Fruit fly (Drosophila melanogaster) whole organism, adult: Measurements from ENCODE around the gene Dnaaf5.

Source experiments
- CG11617 ChIP-seq: fragments of 200-800 bp; sonication (Bioruptor generic); optimal IDR thresholded peaks from 2 replicates; lab custom pipeline; 2017; ENCODE audit warnings: mild to moderate bottlenecking, missing biosample characterization, missing genetic modification reagents, missing genetic modification characterization
- CG12768 ChIP-seq: fragments of 200-800 bp; sonication (Bioruptor generic); optimal IDR thresholded peaks from 2 replicates; lab custom pipeline; 2017; ENCODE audit warnings: missing biosample characterization, missing genetic modification characterization, mild to moderate bottlenecking, moderate library complexity, missing genetic modification reagents
- CG14711 ChIP-seq: fragments of 200-800 bp; sonication (Bioruptor generic); optimal IDR thresholded peaks from 2 replicates; lab custom pipeline; 2018; ENCODE audit warnings: missing biosample characterization, mild to moderate bottlenecking, missing genetic modification characterization, moderate library complexity
- CG1620 ChIP-seq: fragments of 200-800 bp; sonication (Bioruptor generic); optimal IDR thresholded peaks from 2 replicates; lab custom pipeline; 2016; ENCODE audit warnings: missing biosample characterization, missing genetic modification characterization
- CG33017 ChIP-seq: fragments of 200-800 bp; sonication (Bioruptor generic); optimal IDR thresholded peaks from 2 replicates; lab custom pipeline; 2018; ENCODE audit warnings: missing biosample characterization, mild to moderate bottlenecking, missing genetic modification characterization, moderate library complexity
- CG5204 ChIP-seq: fragments of 200-800 bp; sonication (Bioruptor generic); optimal IDR thresholded peaks from 2 replicates; lab custom pipeline; 2016; ENCODE audit warnings: missing biosample characterization, missing genetic modification characterization
- CG7045 ChIP-seq: fragments of 200-800 bp; sonication (Bioruptor generic); optimal IDR thresholded peaks from 2 replicates; lab custom pipeline; 2017; ENCODE audit warnings: missing biosample characterization, mild to moderate bottlenecking, missing genetic modification characterization
- CG7101 ChIP-seq: fragments of 200-800 bp; sonication (Bioruptor generic); optimal IDR thresholded peaks from 2 replicates; lab custom pipeline; 2018; ENCODE audit warnings: missing biosample characterization, mild to moderate bottlenecking, missing genetic modification characterization, moderate library complexity
- Clk ChIP-seq: fragments of 200-800 bp; sonication (Bioruptor generic); optimal IDR thresholded peaks from 2 replicates; lab custom pipeline; 2017; ENCODE audit warnings: missing biosample characterization, missing genetic modification characterization
- Crg-1 ChIP-seq: fragments of 200-800 bp; sonication (Bioruptor generic); optimal IDR thresholded peaks from 2 replicates; lab custom pipeline; 2016; ENCODE audit warnings: missing biosample characterization, missing genetic modification characterization
- Hr96 ChIP-seq: fragments of 200-800 bp; sonication (Bioruptor generic); optimal IDR thresholded peaks from 2 replicates; lab custom pipeline; 2016; ENCODE audit warnings: missing biosample characterization, missing genetic modification characterization
- Mnt ChIP-seq: fragments of 200-800 bp; sonication (Bioruptor generic); optimal IDR thresholded peaks from 2 replicates; lab custom pipeline; 2016; ENCODE audit warnings: missing biosample characterization, mild to moderate bottlenecking, missing genetic modification characterization
- bab1 ChIP-seq: fragments of 200-800 bp; sonication (Bioruptor generic); optimal IDR thresholded peaks from 3 replicates; lab custom pipeline; 2019; ENCODE audit warnings: missing biosample characterization, mild to moderate bottlenecking, missing genetic modification characterization, moderate library complexity
- cic ChIP-seq: fragments of 200-800 bp; sonication (Bioruptor generic); optimal IDR thresholded peaks from 2 replicates; lab custom pipeline; 2017; ENCODE audit warnings: missing biosample characterization, mild to moderate bottlenecking, missing genetic modification characterization, moderate library complexity
- cnc ChIP-seq, 2 experiments: fragments of >200 bp; optimal IDR thresholded peaks; 2 replicates each; lab custom pipeline; 2017
- kay ChIP-seq: fragments of 200-800 bp; sonication (Bioruptor generic); peaks from one replicate; lab custom pipeline; 2016; ENCODE audit warnings: missing biosample characterization, missing genetic modification characterization, borderline replicate concordance
- ovo ChIP-seq: fragments of 200-800 bp; sonication (Bioruptor generic); optimal IDR thresholded peaks from 2 replicates; lab custom pipeline; 2016; ENCODE audit warnings: missing biosample characterization, missing genetic modification characterization
- pad ChIP-seq: fragments of 200-800 bp; sonication (Bioruptor generic); optimal IDR thresholded peaks from 3 replicates; lab custom pipeline; 2017; ENCODE audit warnings: missing biosample characterization, missing genetic modification characterization, mild to moderate bottlenecking, moderate library complexity, missing genetic modification reagents
- tj ChIP-seq: fragments of 200-800 bp; sonication (Bioruptor generic); optimal IDR thresholded peaks from 3 replicates; lab custom pipeline; 2017; ENCODE audit warnings: missing biosample characterization, mild to moderate bottlenecking, missing genetic modification characterization, moderate library complexity
- toe ChIP-seq: fragments of 200-800 bp; sonication (Bioruptor generic); optimal IDR thresholded peaks from 2 replicates; lab custom pipeline; 2016; ENCODE audit warnings: missing biosample characterization, missing genetic modification characterization

Dnaaf5 gene

dm6 chr3R:14364156-14364555, 2.6 kb upstream of the Dnaaf5 start:
- TF ChIP-seq bab1 (GFP tag; lab: Kevin White, UChicago): no peak
- no peak for TF ChIP-seq CG1620
- TF ChIP-seq cic: peak; percentile 19
- TF ChIP-seq pad: no peak
- no peak for TF ChIP-seq CG5204 (GFP tag; lab: Kevin White, UChicago)
- peak; percentile 44 for TF ChIP-seq CG12768

DNA sequence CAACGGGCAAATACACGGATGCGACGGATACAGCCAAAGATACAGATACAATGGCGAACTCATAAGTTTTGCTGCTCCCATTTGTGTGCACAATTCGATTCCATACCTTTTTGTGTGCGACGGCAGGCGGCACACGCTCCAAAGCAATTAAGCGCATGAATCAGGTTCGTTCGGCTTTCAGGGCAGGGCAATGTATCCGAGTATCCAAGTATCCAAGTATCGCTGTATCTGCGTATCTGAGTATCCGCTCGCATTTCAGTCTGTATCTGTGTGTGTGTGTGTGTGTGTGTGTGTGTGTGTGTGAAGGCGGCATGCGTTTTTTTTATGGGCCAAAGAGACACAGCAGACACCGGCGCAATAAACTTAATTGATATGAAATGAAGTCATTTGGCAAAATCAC, 1.6 kb upstream of the Dnaaf5 start:
- no peak for TF ChIP-seq cnc (optimal IDR thresholded peaks at IDR 0.05; lab: Kevin White, UChicago)
- no peak for TF ChIP-seq ovo (GFP tag; lab: Kevin White, UChicago)
- no peak for TF ChIP-seq Crg-1 (GFP tag; lab: Kevin White, UChicago)
- TF ChIP-seq CG1620: no peak
- TF ChIP-seq tj (GFP tag; lab: Kevin White, UChicago): peak; percentile 57
- no peak for TF ChIP-seq CG33017 (tag; lab: Kevin White, UChicago)

- TF ChIP-seq cic (no peak), bab1 (GFP tag; lab: Kevin White, UChicago) (peak; percentile 27), CG7101 (peak; percentile 7)
Measured at dm6 chr3R:14357405-14357804, 4.2 kb downstream of the Dnaaf5 start.

DNA sequence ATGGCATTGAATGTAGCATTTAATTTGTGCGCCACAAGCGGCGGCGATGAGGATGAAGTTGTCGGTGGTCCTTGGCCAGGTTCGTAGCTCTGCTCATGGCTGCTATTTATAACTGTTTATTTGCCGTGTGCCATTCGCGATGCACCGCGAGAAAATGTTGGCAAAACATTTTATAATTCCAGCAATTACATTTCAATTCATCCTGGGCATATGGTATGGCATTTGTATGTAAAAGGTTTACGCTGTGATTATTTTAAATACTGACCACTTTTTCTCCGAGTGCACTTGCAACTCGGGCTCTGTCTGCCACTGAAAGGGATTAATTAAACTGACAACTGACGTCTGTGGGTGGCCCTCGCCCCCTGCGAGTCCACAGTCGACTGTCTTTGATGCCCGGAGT, 5.0 kb downstream of the Dnaaf5 start:
- TF ChIP-seq CG1620 (no peak), bab1 (GFP tag; lab: Kevin White, UChicago) (no peak), toe (GFP tag; lab: Kevin White, UChicago) (no peak), CG7045 (GFP tag; lab: Kevin White, UChicago) (no peak)

- TF ChIP-seq pad (no peak), CG5204 (GFP tag; lab: Kevin White, UChicago) (no peak), cnc (optimal IDR thresholded peaks at IDR 0.05; lab: Kevin White, UChicago) (no peak), CG1620 (no peak)
Measured at dm6 chr3R:14354599-14354998, 7.0 kb downstream of the Dnaaf5 start.

- TF ChIP-seq tj (GFP tag; lab: Kevin White, UChicago) (peak; percentile 55), Clk (GFP tag; lab: Kevin White, UChicago) (peak; percentile 58), ovo (GFP tag; lab: Kevin White, UChicago) (peak; percentile 20), kay (no peak), CG12768 (peak; percentile 58), Mnt (GFP tag; lab: Kevin White, UChicago) (no peak), bab1 (GFP tag; lab: Kevin White, UChicago) (peak; percentile 47), cnc (optimal IDR thresholded peaks at IDR 0.05; lab: Kevin White, UChicago) (no peak), toe (GFP tag; lab: Kevin White, UChicago) (no peak), Hr96 (GFP tag; lab: Kevin White, UChicago) (no peak), Crg-1 (GFP tag; lab: Kevin White, UChicago) (no peak), CG7101 (peak; percentile 70), CG1620 (no peak), CG11617 (GFP tag; lab: Kevin White, UChicago) (peak; percentile 76), CG5204 (GFP tag; lab: Kevin White, UChicago) (no peak), CG14711 (tag; lab: Kevin White, UChicago) (peak; percentile 54), cic (no peak), CG7045 (GFP tag; lab: Kevin White, UChicago) (peak; percentile 77), CG33017 (tag; lab: Kevin White, UChicago) (peak; percentile 64), pad (peak; percentile 41)
Measured at dm6 chr3R:14353733-14354152, 7.8 kb downstream of the Dnaaf5 start.

DNA sequence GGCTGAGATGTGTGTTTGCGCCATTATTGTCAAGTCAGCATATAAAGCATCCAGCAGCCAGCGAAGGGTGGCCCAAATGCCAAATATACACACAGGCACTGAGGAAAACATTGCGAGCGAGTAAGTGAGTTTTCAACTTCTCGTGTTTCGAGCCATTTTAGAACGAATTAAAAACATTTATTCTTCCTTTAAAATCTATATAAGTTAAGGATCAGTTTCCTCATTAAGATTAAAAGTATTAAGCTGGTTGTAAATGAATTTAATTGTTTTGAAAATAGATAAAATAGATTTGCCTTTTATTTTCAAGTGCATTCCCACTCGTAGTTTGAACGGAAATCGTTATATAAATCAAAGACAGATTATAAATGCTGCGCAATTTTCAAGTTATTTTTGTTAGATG, 10.2 kb downstream of the Dnaaf5 start:
- TF ChIP-seq CG7045 (GFP tag; lab: Kevin White, UChicago) (no peak), pad (no peak), kay (no peak), Mnt (GFP tag; lab: Kevin White, UChicago) (no peak), CG11617 (GFP tag; lab: Kevin White, UChicago) (no peak), CG12768 (no peak), CG1620 (no peak), ovo (GFP tag; lab: Kevin White, UChicago) (no peak), CG33017 (tag; lab: Kevin White, UChicago) (no peak), Clk (GFP tag; lab: Kevin White, UChicago) (no peak), bab1 (GFP tag; lab: Kevin White, UChicago) (no peak), tj (GFP tag; lab: Kevin White, UChicago) (no peak), cnc (optimal IDR thresholded peaks at IDR 0.05; lab: Kevin White, UChicago) (no peak), CG14711 (tag; lab: Kevin White, UChicago) (no peak), Hr96 (GFP tag; lab: Kevin White, UChicago) (no peak), CG5204 (GFP tag; lab: Kevin White, UChicago) (no peak), cic (no peak), CG7101 (no peak), toe (GFP tag; lab: Kevin White, UChicago) (no peak), Crg-1 (GFP tag; lab: Kevin White, UChicago) (no peak)

DNA sequence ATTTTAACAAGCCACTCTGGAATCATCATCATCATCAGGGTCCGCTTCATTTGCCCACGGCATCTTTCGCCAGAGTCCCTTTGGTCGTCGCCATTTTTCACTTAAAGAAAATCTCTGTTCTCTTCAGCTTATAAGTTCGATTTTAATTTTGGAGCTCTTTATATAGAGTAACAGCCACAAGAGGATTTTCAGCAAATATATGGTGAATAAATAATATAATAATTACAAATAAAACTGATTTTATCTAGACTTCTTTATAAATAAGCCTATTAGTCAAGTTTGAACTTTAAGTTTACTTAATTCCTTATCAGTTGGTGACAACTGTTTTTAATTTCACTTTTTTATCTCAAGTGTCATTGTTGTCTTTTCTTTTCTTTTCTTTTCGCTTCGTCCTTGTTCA, 13.1 kb downstream of the Dnaaf5 start:
- TF ChIP-seq Clk (GFP tag; lab: Kevin White, UChicago) (no peak), pad (no peak), toe (GFP tag; lab: Kevin White, UChicago) (no peak), kay (peak; percentile 3)
